Worm (Caenorhabditis elegans) whole organism, L1 larva: Measurements from ENCODE around the gene F49A5.10.

Source experiments
- aha-1 ChIP-seq: fragments of 150-350 bp; optimal IDR thresholded peaks from 2 replicates; lab custom pipeline; 2014; ENCODE audit warnings: missing biosample characterization, missing genetic modification characterization
- alr-1 ChIP-seq: fragments of 200-800 bp; sonication (Bioruptor generic); optimal IDR thresholded peaks from 2 replicates; lab custom pipeline; 2018; ENCODE audit warnings: borderline replicate concordance, mild to moderate bottlenecking, missing genetic modification characterization, missing compliant biosample characterization

DNA sequence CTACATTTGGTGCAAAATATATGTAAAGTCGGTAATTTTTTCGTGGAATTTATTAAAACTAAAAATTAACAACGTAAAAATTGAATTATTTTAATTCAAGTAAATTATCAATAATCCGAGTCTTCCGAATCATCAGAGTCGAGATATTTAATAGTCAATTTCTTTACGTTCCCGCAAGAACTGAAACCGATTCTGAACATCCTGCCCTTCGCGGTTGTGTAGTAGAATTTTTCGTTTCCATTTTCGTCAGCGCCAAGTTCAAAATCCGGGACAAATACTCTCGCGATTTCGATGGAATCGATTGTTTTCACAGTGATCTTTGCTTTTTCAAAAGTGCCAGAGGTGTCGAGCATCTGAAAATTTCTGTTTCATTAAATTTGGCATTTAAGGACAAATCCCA, 44.6 kb downstream of the F49A5.10 start:
- no peak for TF ChIP-seq aha-1 (tag; lab: Kevin White, UChicago)
- no peak for TF ChIP-seq alr-1 (tag; lab: Kevin White, UChicago)
